Worm (Caenorhabditis elegans) whole organism, early embryonic: ENCODE measurements around the gene F42H10.2.

Experiments
- F13C5.2 ChIP-seq: sonication (generic microtip); optimal IDR thresholded peaks from 2 replicates; lab custom pipeline; 2017; ENCODE audit warnings: mild to moderate bottlenecking, missing genetic modification characterization, inconsistent platforms, missing compliant biosample characterization
- aly-1 ChIP-seq: sonication (generic microtip); optimal IDR thresholded peaks from 2 replicates; lab custom pipeline; 2016; ENCODE audit warnings: missing genetic modification characterization, missing compliant biosample characterization
- ama-1 ChIP-seq: fragments of 150-350 bp; optimal IDR thresholded peaks from 2 replicates; lab custom pipeline; 2014
- ceh-13 ChIP-seq: fragments of 200-800 bp; sonication (Bioruptor generic); optimal IDR thresholded peaks from 2 replicates; lab custom pipeline; 2018; ENCODE audit warnings: mild to moderate bottlenecking, missing genetic modification characterization, missing compliant biosample characterization
- ceh-36 ChIP-seq: sonication (generic microtip); optimal IDR thresholded peaks from 2 replicates; lab custom pipeline; 2016; ENCODE audit warnings: missing genetic modification characterization, inconsistent platforms, missing compliant biosample characterization
- flt-1 ChIP-seq: fragments of 200-800 bp; sonication (Bioruptor generic); IDR thresholded peaks from 2 replicates; pipeline ENCODE4 v1.3.6; 2022; ENCODE audit warnings: missing genetic modification characterization, missing compliant biosample characterization
- hmbx-1 ChIP-seq: sonication (generic microtip); optimal IDR thresholded peaks from 2 replicates; lab custom pipeline; 2016; ENCODE audit warnings: mild to moderate bottlenecking, missing genetic modification characterization, missing compliant biosample characterization
- hnd-1 ChIP-seq: sonication (generic microtip); optimal IDR thresholded peaks from 2 replicates; lab custom pipeline; 2016; ENCODE audit warnings: missing genetic modification characterization, missing compliant biosample characterization
- scrt-1 ChIP-seq: fragments of 200-800 bp; sonication (Bioruptor generic); IDR thresholded peaks from 2 replicates; pipeline ENCODE4 v1.3.6; 2022; ENCODE audit warnings: missing genetic modification characterization, missing compliant biosample characterization
- sea-1 ChIP-seq: fragments of 200-800 bp; sonication (Bioruptor generic); conservative IDR thresholded peaks from 2 replicates; pipeline ENCODE4 v1.3.6; 2022; ENCODE audit warnings: missing genetic modification characterization, missing compliant biosample characterization
- tbx-11 ChIP-seq: fragments of 200-800 bp; sonication (Bioruptor generic); IDR thresholded peaks from 2 replicates; pipeline ENCODE4 v1.3.6; 2022; ENCODE audit warnings: missing genetic modification characterization, missing compliant biosample characterization

DNA sequence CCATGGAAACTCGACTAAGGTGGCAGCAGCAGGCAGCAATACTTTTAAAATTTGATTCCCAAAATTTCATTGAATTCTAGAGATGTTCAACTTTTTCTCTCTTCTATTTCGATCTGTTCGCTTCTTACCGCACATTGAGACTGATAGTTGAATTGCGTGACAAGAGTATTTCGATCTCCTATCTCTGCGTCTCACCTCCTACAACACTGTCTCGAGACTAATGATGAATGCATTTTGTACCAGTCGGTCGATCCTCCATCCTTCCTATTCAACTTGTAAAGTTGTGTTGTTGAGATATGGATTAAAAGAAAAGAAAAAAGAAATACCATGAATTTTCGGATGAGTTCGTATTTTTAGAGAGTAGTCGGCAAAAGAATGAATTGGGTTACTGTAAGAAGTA is 39.2 kb upstream of the F42H10.2 start:
- no peak for TF ChIP-seq hmbx-1
- TF ChIP-seq F13C5.2: no peak
- TF ChIP-seq ama-1 (lab: Kevin White, UChicago): no peak
- TF ChIP-seq tbx-11 (GFP tag; lab: Robert Waterston, UW): no peak
- no peak for TF ChIP-seq scrt-1 (GFP tag; lab: Robert Waterston, UW)
- no peak for TF ChIP-seq flt-1 (GFP tag; lab: Robert Waterston, UW)
- TF ChIP-seq ceh-36 (tag; lab: Kevin White, UChicago): no peak
- no peak for TF ChIP-seq ceh-13 (GFP tag; lab: Kevin White, UChicago)
- TF ChIP-seq hnd-1: no peak
- no peak for TF ChIP-seq sea-1 (GFP tag; lab: Robert Waterston, UW)
- TF ChIP-seq aly-1 (tag; lab: Kevin White, UChicago): no peak
